Worm (Caenorhabditis elegans) whole organism, L4 larva: ENCODE data around the gene B0546.4.

ENCODE experiments used
- ZK546.5 ChIP-seq, 2 experiments: sonication (generic microtip); optimal IDR thresholded peaks; 2 replicates each; lab custom pipeline; 2017; ENCODE audit warnings: missing biosample characterization in 2 of 2, missing genetic modification characterization in 2 of 2
- mep-1 ChIP-seq: fragments of 150-350 bp; sonication (generic microtip); optimal IDR thresholded peaks from 3 replicates; lab custom pipeline; 2014; ENCODE audit warnings: missing biosample characterization, missing genetic modification characterization
- set-16 ChIP-seq: fragments of 200-800 bp; sonication (Bioruptor generic); IDR thresholded peaks from 2 replicates; pipeline ENCODE4 v1.3.6; 2022; ENCODE audit warnings: missing genetic modification reagents, missing genetic modification characterization, missing compliant biosample characterization
- vab-7 ChIP-seq: fragments of 200-800 bp; sonication (Bioruptor generic); IDR thresholded peaks from 2 replicates; pipeline ENCODE4 v1.3.6; 2022; ENCODE audit warnings: missing genetic modification reagents, missing genetic modification characterization, missing compliant biosample characterization

DNA sequence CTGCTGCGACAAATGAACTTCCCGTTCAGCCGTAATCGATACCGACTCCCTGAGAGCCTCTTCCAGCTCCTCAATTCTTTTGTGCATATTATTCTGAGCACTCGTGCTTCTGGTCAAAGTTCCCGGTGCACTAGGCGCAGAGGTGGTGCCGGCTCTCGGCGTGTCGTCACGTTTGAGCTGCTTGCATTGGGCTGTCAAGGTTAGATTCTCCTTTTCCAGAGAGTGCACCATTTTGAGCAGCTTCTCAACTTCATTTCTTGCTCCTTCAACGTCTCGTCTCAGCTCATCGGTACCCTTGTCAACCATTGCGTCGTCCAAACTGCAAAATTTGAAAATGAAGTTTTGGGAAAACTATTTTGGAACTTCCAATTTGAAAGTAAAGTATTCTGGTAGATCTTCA, 38.5 kb downstream of the B0546.4 start:
- TF ChIP-seq set-16 (GFP tag; lab: Robert Waterston, UW) (peak; percentile 20; the same call in 1 of the 2 replicates), mep-1 (tag; lab: Kevin White, UChicago) (no peak), vab-7 (GFP tag; lab: Robert Waterston, UW) (no peak), ZK546.5 (tag; optimal IDR thresholded peaks at IDR 0.05; lab: Kevin White, UChicago) (no peak)
